Worm (Caenorhabditis elegans) whole organism, L1 larva: Measurements from ENCODE around the gene trpp-5.
A peak's percentile ranks its signal among the peaks of the same experiment; 100 is the strongest.

ENCODE experiments used
- C04F5.9 ChIP-seq: sonication (generic microtip); optimal IDR thresholded peaks from 2 replicates; lab custom pipeline; 2016; ENCODE audit warnings: missing genetic modification characterization, missing compliant biosample characterization
- C16A3.4 ChIP-seq: fragments of 150-350 bp; optimal IDR thresholded peaks from 2 replicates; lab custom pipeline; 2014; ENCODE audit warnings: missing biosample characterization, missing genetic modification characterization
- F16B12.6 ChIP-seq: fragments of 150-350 bp; optimal IDR thresholded peaks from 2 replicates; lab custom pipeline; 2014; ENCODE audit warnings: missing biosample characterization, missing genetic modification characterization
- Y116A8C.19 ChIP-seq: sonication (generic microtip); optimal IDR thresholded peaks from 2 replicates; lab custom pipeline; 2016; ENCODE audit warnings: missing compliant biosample characterization, missing genetic modification characterization, borderline replicate concordance
- aha-1 ChIP-seq: fragments of 150-350 bp; optimal IDR thresholded peaks from 2 replicates; lab custom pipeline; 2014; ENCODE audit warnings: missing biosample characterization, missing genetic modification characterization
- alr-1 ChIP-seq: fragments of 200-800 bp; sonication (Bioruptor generic); optimal IDR thresholded peaks from 2 replicates; lab custom pipeline; 2018; ENCODE audit warnings: borderline replicate concordance, mild to moderate bottlenecking, missing genetic modification characterization, missing compliant biosample characterization
- blmp-1 ChIP-seq: fragments of 150-350 bp; optimal IDR thresholded peaks from 2 replicates; lab custom pipeline; 2014; ENCODE audit warnings: missing biosample characterization, missing genetic modification characterization
- ceh-63 ChIP-seq: fragments of 200-800 bp; sonication (Bioruptor generic); optimal IDR thresholded peaks from 2 replicates; lab custom pipeline; 2018; ENCODE audit warnings: mild to moderate bottlenecking, missing genetic modification characterization, missing compliant biosample characterization
- ceh-88 ChIP-seq: fragments of 200-800 bp; sonication (Bioruptor generic); IDR thresholded peaks from 2 replicates; pipeline ENCODE4 v1.3.6; 2022; ENCODE audit warnings: missing genetic modification characterization, missing compliant biosample characterization
- ces-1 ChIP-seq: fragments of 150-350 bp; optimal IDR thresholded peaks from 2 replicates; lab custom pipeline; 2014; ENCODE audit warnings: missing biosample characterization, missing genetic modification reagents, missing genetic modification characterization
- dpl-1 ChIP-seq, 3 experiments: fragments of 150-350 bp in 2 of 3; sonication (generic microtip) in 1 of 3; optimal IDR thresholded peaks; 2 replicates each; lab custom pipeline; 2014 to 2017; ENCODE audit warnings: missing biosample characterization in 3 of 3, missing genetic modification characterization in 3 of 3, missing genetic modification reagents in 3 of 3
- efl-1 ChIP-seq, 4 experiments: fragments of 150-350 bp; optimal IDR thresholded peaks in 3 of 4; peaks in 1 of 4; 1 replicate in 1 of 4; 2 replicates in 3 of 4; lab custom pipeline; 2014; ENCODE audit warnings: missing biosample characterization in 2 of 4, missing genetic modification characterization in 2 of 4, missing genetic modification reagents in 2 of 4
- efl-3 ChIP-seq: fragments of 200-800 bp; sonication (Bioruptor generic); optimal IDR thresholded peaks from 2 replicates; lab custom pipeline; 2018; ENCODE audit warnings: mild to moderate bottlenecking, missing genetic modification characterization, missing compliant biosample characterization
- elt-3 ChIP-seq, 6 experiments: fragments of 150-350 bp in 1 of 6; sonication (generic microtip); optimal IDR thresholded peaks; 2 replicates each; lab custom pipeline; 2017 to 2018; ENCODE audit warnings: missing biosample characterization in 6 of 6, missing genetic modification characterization in 6 of 6, inconsistent platforms in 1 of 6
- fkh-4 ChIP-seq: sonication (generic microtip); optimal IDR thresholded peaks from 2 replicates; lab custom pipeline; 2016; ENCODE audit warnings: missing compliant biosample characterization, missing genetic modification characterization, borderline replicate concordance
- fos-1 ChIP-seq: fragments of 150-350 bp; optimal IDR thresholded peaks from 2 replicates; lab custom pipeline; 2014; ENCODE audit warnings: missing biosample characterization, missing genetic modification characterization
- grh-1 ChIP-seq: fragments of 200-800 bp; sonication (Bioruptor generic); IDR thresholded peaks from 2 replicates; pipeline ENCODE4 v1.3.6; 2022; ENCODE audit warnings: missing genetic modification reagents, missing genetic modification characterization, missing compliant biosample characterization
- hlh-17 ChIP-seq: fragments of 200-800 bp; sonication (Bioruptor generic); optimal IDR thresholded peaks from 2 replicates; lab custom pipeline; 2018; ENCODE audit warnings: missing genetic modification characterization, mild to moderate bottlenecking, missing compliant biosample characterization, moderate library complexity, borderline replicate concordance
- hlh-4 ChIP-seq: sonication (generic microtip); optimal IDR thresholded peaks from 2 replicates; lab custom pipeline; 2016; ENCODE audit warnings: mild to moderate bottlenecking, missing genetic modification characterization, missing compliant biosample characterization
- lin-15B ChIP-seq: fragments of 150-350 bp; sonication (generic microtip); optimal IDR thresholded peaks from 3 replicates; lab custom pipeline; 2014; ENCODE audit warnings: missing biosample characterization, missing genetic modification characterization
- lin-35 ChIP-seq, 2 experiments: fragments of 150-350 bp; optimal IDR thresholded peaks; 2 replicates each; lab custom pipeline; 2014; ENCODE audit warnings: missing biosample characterization in 2 of 2, missing genetic modification characterization in 2 of 2, missing genetic modification reagents in 2 of 2
- lsy-2 ChIP-seq, 2 experiments: fragments of 150-350 bp; optimal IDR thresholded peaks; 2 replicates each; lab custom pipeline; 2014; ENCODE audit warnings: missing biosample characterization in 2 of 2, missing genetic modification characterization in 2 of 2
- mep-1 ChIP-seq: fragments of 150-350 bp; optimal IDR thresholded peaks from 2 replicates; lab custom pipeline; 2014; ENCODE audit warnings: missing biosample characterization, missing genetic modification characterization
- nhr-12 ChIP-seq: sonication (generic microtip); optimal IDR thresholded peaks from 2 replicates; lab custom pipeline; 2017; ENCODE audit warnings: missing biosample characterization, missing genetic modification characterization
- nhr-20 ChIP-seq: sonication (generic microtip); optimal IDR thresholded peaks from 2 replicates; lab custom pipeline; 2016; ENCODE audit warnings: mild to moderate bottlenecking, missing genetic modification characterization, missing compliant biosample characterization
- nhr-28 ChIP-seq: fragments of 150-350 bp; optimal IDR thresholded peaks from 2 replicates; lab custom pipeline; 2014; ENCODE audit warnings: missing biosample characterization, missing genetic modification characterization
- nhr-71 ChIP-seq: sonication (generic microtip); optimal IDR thresholded peaks from 2 replicates; lab custom pipeline; 2016; ENCODE audit warnings: mild to moderate bottlenecking, missing genetic modification characterization, moderate library complexity, missing compliant biosample characterization
- nhr-76 ChIP-seq: sonication (generic microtip); optimal IDR thresholded peaks from 2 replicates; lab custom pipeline; 2017; ENCODE audit warnings: missing biosample characterization, missing genetic modification characterization
- nhr-84 ChIP-seq: sonication (generic microtip); optimal IDR thresholded peaks from 2 replicates; lab custom pipeline; 2017; ENCODE audit warnings: missing biosample characterization, missing genetic modification characterization
- nhr-85 ChIP-seq: sonication (generic microtip); peaks from one replicate; lab custom pipeline; 2016; ENCODE audit warnings: missing genetic modification characterization, inconsistent platforms, missing compliant biosample characterization
- nhr-90 ChIP-seq: sonication (generic microtip); optimal IDR thresholded peaks from 2 replicates; lab custom pipeline; 2016; ENCODE audit warnings: mild to moderate bottlenecking, missing genetic modification characterization, missing compliant biosample characterization; ENCODE audit not compliant: poor library complexity
- pax-3 ChIP-seq: fragments of 200-800 bp; sonication (Bioruptor generic); optimal IDR thresholded peaks from 2 replicates; lab custom pipeline; 2018; ENCODE audit warnings: mild to moderate bottlenecking, missing genetic modification characterization, moderate library complexity, missing compliant biosample characterization
- skn-1 ChIP-seq: fragments of 150-350 bp; optimal IDR thresholded peaks from 2 replicates; lab custom pipeline; 2014; ENCODE audit warnings: missing biosample characterization, missing genetic modification characterization
- snu-23 ChIP-seq: sonication (generic microtip); optimal IDR thresholded peaks from 2 replicates; lab custom pipeline; 2016; ENCODE audit warnings: missing genetic modification characterization, missing compliant biosample characterization
- tlp-1 ChIP-seq: fragments of 150-350 bp; optimal IDR thresholded peaks from 2 replicates; lab custom pipeline; 2014; ENCODE audit warnings: missing biosample characterization, missing genetic modification characterization
- unc-130 ChIP-seq: fragments of 150-350 bp; optimal IDR thresholded peaks from 2 replicates; lab custom pipeline; 2017; ENCODE audit warnings: missing biosample characterization, missing genetic modification characterization, inconsistent platforms
- unc-30 ChIP-seq: sonication (generic microtip); optimal IDR thresholded peaks from 2 replicates; lab custom pipeline; 2017; ENCODE audit warnings: missing biosample characterization, missing genetic modification characterization
- unc-62 ChIP-seq: fragments of 150-350 bp; optimal IDR thresholded peaks from 2 replicates; lab custom pipeline; 2014; ENCODE audit warnings: missing biosample characterization, missing genetic modification reagents, missing genetic modification characterization
- unc-86 ChIP-seq: sonication (generic microtip); optimal IDR thresholded peaks from 2 replicates; lab custom pipeline; 2016; ENCODE audit warnings: missing genetic modification characterization, missing compliant biosample characterization
- xbp-1 ChIP-seq: sonication (generic microtip); optimal IDR thresholded peaks from 2 replicates; lab custom pipeline; 2016; ENCODE audit warnings: missing genetic modification characterization, missing compliant biosample characterization
- zag-1 ChIP-seq: fragments of 150-350 bp; optimal IDR thresholded peaks from 2 replicates; lab custom pipeline; 2014; ENCODE audit warnings: missing biosample characterization, missing genetic modification characterization
- ztf-4 ChIP-seq: fragments of 150-350 bp; optimal IDR thresholded peaks from 2 replicates; lab custom pipeline; 2014; ENCODE audit warnings: missing biosample characterization, missing genetic modification characterization

trpp-5 gene

ce11 chrII:12240088-12240487, 37.9 kb upstream of the trpp-5 start, which contains the start of gene txdc-12.1:
TSS of gene txdc-12.1 (plus strand) at chrII:12240388.
- TF ChIP-seq unc-130 (tag; lab: Kevin White, UChicago) (no peak), nhr-20 (tag; lab: Kevin White, UChicago) (no peak), nhr-12 (tag; lab: Kevin White, UChicago) (no peak)

ce11 chrII:12239449-12239848, 37.3 kb upstream of the trpp-5 start:
- peak; percentile 18 for TF ChIP-seq snu-23 (GFP tag; lab: Kevin White, UChicago)
- TF ChIP-seq elt-3 (tag; optimal IDR thresholded peaks at IDR 0.05; lab: Kevin White, UChicago), result peak in 4 of 6 experiments; percentile 43 to 56 (median 54)
- no peak for TF ChIP-seq ces-1 (GFP tag; lab: Kevin White, UChicago)
- TF ChIP-seq nhr-71 (tag; lab: Kevin White, UChicago), result peak; percentile 33
- TF ChIP-seq alr-1 (tag; lab: Kevin White, UChicago), result no peak
- TF ChIP-seq blmp-1 (tag; lab: Kevin White, UChicago), result peak; percentile 96
- no peak for TF ChIP-seq ceh-63 (GFP tag; lab: Kevin White, UChicago)
- TF ChIP-seq grh-1, result peak; percentile 29; the same call in 1 of the 2 replicates
- TF ChIP-seq nhr-20 (tag; lab: Kevin White, UChicago), result peak; percentile 14
- TF ChIP-seq dpl-1 (GFP tag; optimal IDR thresholded peaks at IDR 0.05; lab: Kevin White, UChicago), result no peak
- TF ChIP-seq nhr-85 (tag; lab: Kevin White, UChicago), result peak; percentile 87
- no peak for TF ChIP-seq pax-3 (tag; lab: Kevin White, UChicago)
- TF ChIP-seq nhr-84 (tag; lab: Kevin White, UChicago), result peak; percentile 41

ce11 chrII:12237555-12237954, 35.4 kb upstream of the trpp-5 start:
- peak; percentile 83 for TF ChIP-seq grh-1
- peak; percentile 40 for TF ChIP-seq nhr-85 (tag; lab: Kevin White, UChicago)
- no peak for TF ChIP-seq unc-62
- no peak for TF ChIP-seq hlh-4
- TF ChIP-seq zag-1, result no peak
- peak; percentile 86 for TF ChIP-seq blmp-1 (tag; lab: Kevin White, UChicago)
- TF ChIP-seq fkh-4 (tag; lab: Kevin White, UChicago), result no peak
- TF ChIP-seq Y116A8C.19 (tag; lab: Kevin White, UChicago), result no peak
- TF ChIP-seq xbp-1 (tag; lab: Kevin White, UChicago), result peak; percentile 94
- TF ChIP-seq efl-1 (optimal IDR thresholded peaks at IDR 0.05; lab: Kevin White, UChicago), result no peak
- peak in 1 of 2 experiments; percentile 91 for TF ChIP-seq efl-1 (GFP tag; optimal IDR thresholded peaks at IDR 0.05 in 1 of 2; lab: Kevin White, UChicago)
- TF ChIP-seq efl-3, result no peak
- no peak for TF ChIP-seq unc-30 (tag; lab: Kevin White, UChicago)
- no peak for TF ChIP-seq unc-130 (tag; lab: Kevin White, UChicago)
- TF ChIP-seq ztf-4 (tag; lab: Kevin White, UChicago), result peak; percentile 5
- TF ChIP-seq lin-35 (GFP tag; optimal IDR thresholded peaks at IDR 0.05; lab: Kevin White, UChicago), result no peak
- TF ChIP-seq snu-23 (GFP tag; lab: Kevin White, UChicago), result peak; percentile 28
- TF ChIP-seq F16B12.6 (tag; lab: Kevin White, UChicago), result no peak
- no peak for TF ChIP-seq C04F5.9 (tag; lab: Kevin White, UChicago)
- no peak for TF ChIP-seq skn-1 (tag; lab: Kevin White, UChicago)
- no peak for TF ChIP-seq C16A3.4 (tag; lab: Kevin White, UChicago)
- no peak for TF ChIP-seq nhr-28 (tag; lab: Kevin White, UChicago)
- TF ChIP-seq hlh-17 (GFP tag; lab: Kevin White, UChicago), result no peak
- no peak for TF ChIP-seq nhr-76 (tag; lab: Kevin White, UChicago)
- no peak for TF ChIP-seq unc-86 (tag; lab: Kevin White, UChicago)
- TF ChIP-seq elt-3 (tag; optimal IDR thresholded peaks at IDR 0.05; lab: Kevin White, UChicago), result peak in 3 of 6 experiments; percentile 16 to 75 (median 45)
- no peak for TF ChIP-seq ceh-88 (GFP tag; lab: Robert Waterston, UW)
- TF ChIP-seq tlp-1, result no peak
- peak; percentile 2 for TF ChIP-seq nhr-90 (tag; lab: Kevin White, UChicago)
- TF ChIP-seq aha-1 (tag; lab: Kevin White, UChicago), result no peak
- TF ChIP-seq lin-15B, result no peak
- peak in 1 of 2 experiments; percentile 54 for TF ChIP-seq lsy-2 (tag; optimal IDR thresholded peaks at IDR 0.05; lab: Kevin White, UChicago)
- TF ChIP-seq mep-1 (tag; lab: Kevin White, UChicago), result peak; percentile 14
- TF ChIP-seq fos-1 (tag; lab: Kevin White, UChicago), result no peak
